Fruit fly (Drosophila melanogaster) whole organism, embryonic: ENCODE results near the gene CG31805.

Experiments used
- ATbp ChIP-seq: fragments of 200-800 bp; sonication (Bioruptor generic); optimal IDR thresholded peaks from 2 replicates; lab custom pipeline; 2017; ENCODE audit warnings: missing biosample characterization, mild to moderate bottlenecking, missing genetic modification characterization, missing genetic modification reagents
- Abd-B ChIP-seq: fragments of 200-800 bp; sonication (Bioruptor generic); optimal IDR thresholded peaks from 2 replicates; lab custom pipeline; 2018; ENCODE audit warnings: missing biosample characterization, mild to moderate bottlenecking, missing genetic modification characterization, moderate library complexity
- CG10209 ChIP-seq: fragments of 200-800 bp; sonication (Bioruptor generic); optimal IDR thresholded peaks from 3 replicates; lab custom pipeline; 2017; ENCODE audit warnings: missing biosample characterization, mild to moderate bottlenecking, missing genetic modification characterization, missing genetic modification reagents
- CG10267 ChIP-seq: fragments of 200-800 bp; sonication (Bioruptor generic); optimal IDR thresholded peaks from 2 replicates; lab custom pipeline; 2018; ENCODE audit warnings: missing biosample characterization, mild to moderate bottlenecking, missing genetic modification characterization, moderate library complexity
- CG10543 ChIP-seq: fragments of 200-800 bp; sonication (Bioruptor generic); optimal IDR thresholded peaks from 3 replicates; lab custom pipeline; 2017; ENCODE audit warnings: missing biosample characterization, mild to moderate bottlenecking, missing genetic modification characterization, moderate library complexity
- CG12219 ChIP-seq: fragments of 200-800 bp; sonication (Bioruptor generic); optimal IDR thresholded peaks from 3 replicates; lab custom pipeline; 2018; ENCODE audit warnings: missing biosample characterization, mild to moderate bottlenecking, missing genetic modification characterization
- CG13775 ChIP-seq: fragments of 200-800 bp; sonication (Bioruptor generic); optimal IDR thresholded peaks from 3 replicates; lab custom pipeline; 2017; ENCODE audit warnings: missing biosample characterization, mild to moderate bottlenecking, missing genetic modification characterization
- CG18262 ChIP-seq: fragments of 200-800 bp; optimal IDR thresholded peaks from 3 replicates; lab custom pipeline; 2019; ENCODE audit warnings: missing biosample characterization, mild to moderate bottlenecking, missing genetic modification characterization, moderate library complexity
- CG2678 ChIP-seq: fragments of 200-800 bp; sonication (Bioruptor generic); optimal IDR thresholded peaks from 3 replicates; lab custom pipeline; 2019; ENCODE audit warnings: missing biosample characterization, mild to moderate bottlenecking, missing genetic modification characterization, moderate library complexity
- CG32532 ChIP-seq: fragments of 200-800 bp; sonication (Bioruptor generic); IDR thresholded peaks from 2 replicates; pipeline ENCODE4 v1.3.6; 2022; ENCODE audit warnings: missing biosample characterization, missing genetic modification characterization
- CG6175 ChIP-seq: fragments of 200-800 bp; sonication (Bioruptor generic); IDR thresholded peaks from 3 replicates; pipeline ENCODE4 v1.3.6; 2022; ENCODE audit warnings: missing biosample characterization, missing genetic modification characterization
- CG6689 ChIP-seq: fragments of 200-800 bp; sonication (Bioruptor generic); IDR thresholded peaks from 2 replicates; pipeline ENCODE4 v1.3.6; 2022; ENCODE audit warnings: missing biosample characterization, missing genetic modification characterization
- CG8924 ChIP-seq: fragments of 200-800 bp; optimal IDR thresholded peaks from 3 replicates; lab custom pipeline; 2019; ENCODE audit warnings: missing biosample characterization, mild to moderate bottlenecking, missing genetic modification characterization, moderate library complexity
- Dbx ChIP-seq: fragments of 200-800 bp; sonication (Bioruptor generic); IDR thresholded peaks from 3 replicates; pipeline ENCODE4 v1.3.6; 2022; ENCODE audit warnings: missing biosample characterization, missing genetic modification characterization
- Deaf1 ChIP-seq: fragments of 200-800 bp; optimal IDR thresholded peaks from 3 replicates; lab custom pipeline; 2019; ENCODE audit warnings: missing biosample characterization, mild to moderate bottlenecking, missing genetic modification characterization, moderate library complexity
- Eip74EF ChIP-seq, 2 experiments: fragments of 200-800 bp in 1 of 2; fragments of >200 bp in 1 of 2; sonication (Bioruptor generic) in 1 of 2; optimal IDR thresholded peaks; 2 replicates each; lab custom pipeline; 2017 to 2019; ENCODE audit warnings: missing biosample characterization in 2 of 2, missing genetic modification characterization in 2 of 2, mild to moderate bottlenecking in 1 of 2, moderate library complexity in 1 of 2
- HHEX ChIP-seq: fragments of 200-800 bp; sonication (Bioruptor generic); optimal IDR thresholded peaks from 3 replicates; lab custom pipeline; 2017; ENCODE audit warnings: missing biosample characterization, mild to moderate bottlenecking, missing genetic modification characterization, missing genetic modification reagents
- Hr78 ChIP-seq, 2 experiments: fragments of 200-800 bp in 1 of 2; fragments of >200 bp in 1 of 2; sonication (Bioruptor generic) in 1 of 2; optimal IDR thresholded peaks; 2 replicates each; lab custom pipeline; 2017 to 2019; ENCODE audit warnings: missing biosample characterization in 2 of 2, missing genetic modification characterization in 2 of 2, mild to moderate bottlenecking in 1 of 2, moderate library complexity in 1 of 2
- Lim3 ChIP-seq: fragments of 200-800 bp; sonication (Bioruptor generic); IDR thresholded peaks from 2 replicates; pipeline ENCODE4 v1.3.6; 2022; ENCODE audit warnings: missing biosample characterization, missing genetic modification characterization
- MTF-1 ChIP-seq: fragments of 200-800 bp; sonication (Bioruptor generic); optimal IDR thresholded peaks from 2 replicates; lab custom pipeline; 2018; ENCODE audit warnings: missing biosample characterization, mild to moderate bottlenecking, missing genetic modification characterization, borderline replicate concordance
- Oaz ChIP-seq: fragments of 200-800 bp; sonication (Bioruptor generic); IDR thresholded peaks from 2 replicates; pipeline ENCODE4 v1.3.6; 2022; ENCODE audit warnings: missing biosample characterization, missing genetic modification characterization
- Usf ChIP-seq: fragments of 200-800 bp; sonication (Bioruptor generic); optimal IDR thresholded peaks from 2 replicates; lab custom pipeline; 2017; ENCODE audit warnings: missing genotype, missing biosample characterization, missing genetic modification characterization
- Xrp1 ChIP-seq: fragments of 200-800 bp; sonication (Bioruptor generic); IDR thresholded peaks from 2 replicates; pipeline ENCODE4 v1.3.6; 2022; ENCODE audit warnings: missing biosample characterization, missing genetic modification characterization
- ab ChIP-seq: fragments of 200-800 bp; sonication (Bioruptor generic); optimal IDR thresholded peaks from 2 replicates; lab custom pipeline; 2016; ENCODE audit warnings: missing biosample characterization, missing genetic modification characterization
- bcd ChIP-seq: fragments of 200-800 bp; sonication (Bioruptor generic); optimal IDR thresholded peaks from 2 replicates; lab custom pipeline; 2017; ENCODE audit warnings: missing biosample characterization, mild to moderate bottlenecking, missing genetic modification characterization
- chinmo ChIP-seq: fragments of 200-800 bp; sonication (Bioruptor generic); IDR thresholded peaks from 4 replicates; pipeline ENCODE4 v1.3.6; 2022; ENCODE audit warnings: missing biosample characterization, missing genetic modification characterization; ENCODE audit not compliant: partially characterized antibody
- ci ChIP-seq: fragments of 200-800 bp; sonication (Bioruptor generic); IDR thresholded peaks from 3 replicates; pipeline ENCODE4 v1.3.6; 2022; ENCODE audit warnings: missing biosample characterization, missing genetic modification characterization
- dmrt11E ChIP-seq: fragments of 200-800 bp; sonication (Bioruptor generic); optimal IDR thresholded peaks from 3 replicates; lab custom pipeline; 2018; ENCODE audit warnings: missing biosample characterization, mild to moderate bottlenecking, missing genetic modification characterization, moderate library complexity
- eve ChIP-seq, 2 experiments: fragments of >200 bp; optimal IDR thresholded peaks; 2 replicates each; lab custom pipeline; 2017; ENCODE audit warnings: missing biosample characterization in 2 of 2, missing genetic modification characterization in 2 of 2
- exex ChIP-seq: fragments of 200-800 bp; sonication (Bioruptor generic); optimal IDR thresholded peaks from 4 replicates; lab custom pipeline; 2018; ENCODE audit warnings: missing biosample characterization, mild to moderate bottlenecking, missing genetic modification characterization, moderate library complexity
- ftz-f1 ChIP-seq: fragments of 200-800 bp; sonication (Bioruptor generic); optimal IDR thresholded peaks from 2 replicates; lab custom pipeline; 2016; ENCODE audit warnings: missing biosample characterization, missing genetic modification characterization
- grn ChIP-seq: fragments of 200-800 bp; sonication (Bioruptor generic); optimal IDR thresholded peaks from 3 replicates; lab custom pipeline; 2017; ENCODE audit warnings: missing biosample characterization, missing genetic modification characterization
- kay ChIP-seq: fragments of 200-800 bp; sonication (Bioruptor generic); optimal IDR thresholded peaks from 2 replicates; lab custom pipeline; 2016; ENCODE audit warnings: missing biosample characterization, missing genetic modification characterization
- mirr ChIP-seq: fragments of 200-800 bp; sonication (Bioruptor generic); optimal IDR thresholded peaks from 3 replicates; lab custom pipeline; 2018; ENCODE audit warnings: missing biosample characterization, mild to moderate bottlenecking, missing genetic modification characterization
- pros ChIP-seq: fragments of 200-800 bp; sonication (Bioruptor generic); optimal IDR thresholded peaks from 3 replicates; lab custom pipeline; 2019; ENCODE audit warnings: missing biosample characterization, mild to moderate bottlenecking, missing genetic modification characterization, moderate library complexity
- psq ChIP-seq: fragments of 200-800 bp; sonication (Bioruptor generic); optimal IDR thresholded peaks from 2 replicates; lab custom pipeline; 2017; ENCODE audit warnings: missing biosample characterization, missing genetic modification characterization
- scrt ChIP-seq: fragments of 200-800 bp; sonication (Bioruptor generic); optimal IDR thresholded peaks from 2 replicates; lab custom pipeline; 2018; ENCODE audit warnings: missing biosample characterization, mild to moderate bottlenecking, missing genetic modification characterization, moderate library complexity
- sd ChIP-seq: fragments of 200-800 bp; sonication (Bioruptor generic); optimal IDR thresholded peaks from 3 replicates; lab custom pipeline; 2018; ENCODE audit warnings: missing biosample characterization, mild to moderate bottlenecking, missing genetic modification characterization, moderate library complexity
- sens ChIP-seq: fragments of 200-800 bp; sonication (Bioruptor generic); peaks from one replicate; lab custom pipeline; 2016; ENCODE audit warnings: missing biosample characterization, missing genetic modification characterization
- seq ChIP-seq: fragments of 200-800 bp; sonication (Bioruptor generic); IDR thresholded peaks from 2 replicates; pipeline ENCODE4 v1.3.6; 2022; ENCODE audit warnings: missing biosample characterization, missing genetic modification characterization
- sisA ChIP-seq: fragments of 200-800 bp; sonication (Bioruptor generic); IDR thresholded peaks from 2 replicates; pipeline ENCODE4 v1.3.6; 2022; ENCODE audit warnings: missing biosample characterization, missing genetic modification characterization
- slp2 ChIP-seq: fragments of 200-800 bp; sonication (Bioruptor generic); optimal IDR thresholded peaks from 2 replicates; lab custom pipeline; 2016; ENCODE audit warnings: missing biosample characterization, missing genetic modification characterization
- toy ChIP-seq: fragments of 200-800 bp; sonication (Bioruptor generic); IDR thresholded peaks from 2 replicates; pipeline ENCODE4 v1.3.6; 2022; ENCODE audit warnings: missing biosample characterization, missing genetic modification characterization
- tup ChIP-seq: fragments of 200-800 bp; sonication (Bioruptor generic); optimal IDR thresholded peaks from 2 replicates; lab custom pipeline; 2016; ENCODE audit warnings: missing biosample characterization, mild to moderate bottlenecking, missing genetic modification characterization, moderate library complexity

CG31805 gene

dm6 chr2L:16885347-16885746 is 14.9 kb downstream of the CG31805 start (continued):
- TF ChIP-seq MTF-1 (GFP tag; lab: Kevin White, UChicago), result no peak

- TF ChIP-seq Oaz (GFP tag; lab: Robert Waterston, UW) (no peak), exex (tag; lab: Kevin White, UChicago) (peak; percentile 86), CG8924 (tag; lab: Kevin White, UChicago) (no peak), Eip74EF (GFP tag; optimal IDR thresholded peaks at IDR 0.05; lab: Kevin White, UChicago) (no peak), Deaf1 (tag; lab: Kevin White, UChicago) (no peak), sd (tag; lab: Kevin White, UChicago) (peak; percentile 49), tup (GFP tag; lab: Kevin White, UChicago) (no peak), pros (GFP tag; lab: Kevin White, UChicago) (no peak), dmrt11E (no peak), CG13775 (GFP tag; lab: Kevin White, UChicago) (no peak), kay (GFP tag; lab: Kevin White, UChicago) (no peak), sisA (no peak), eve (GFP tag; optimal IDR thresholded peaks at IDR 0.05; lab: Kevin White, UChicago) (no peak), CG18262 (tag; lab: Kevin White, UChicago) (no peak), toy (GFP tag; lab: Robert Waterston, UW) (no peak), Usf (GFP tag; lab: Kevin White, UChicago) (no peak), ab (GFP tag; lab: Kevin White, UChicago) (no peak)
Measured at dm6 chr2L:16884702-16885101, 15.6 kb downstream of the CG31805 start.

dm6 chr2L:16882871-16883849 is 17.1 kb downstream of the CG31805 start:
- TF ChIP-seq Dbx (0 out of 3 replicates have a peak, but pooled peaks have one; percentile 45), ATbp (GFP tag; lab: Kevin White, UChicago) (peak; percentile 21), Xrp1 (GFP tag; lab: Robert Waterston, UW) (no peak), Lim3 (GFP tag; lab: Robert Waterston, UW) (peak; percentile 10; the same call in 1 of the 2 replicates), bcd (GFP tag; lab: Kevin White, UChicago) (no peak), HHEX (GFP tag; lab: Kevin White, UChicago) (peak; percentile 28), scrt (GFP tag; lab: Kevin White, UChicago) (peak; percentile 61), Abd-B (GFP tag; lab: Kevin White, UChicago) (peak; percentile 42), slp2 (GFP tag; lab: Kevin White, UChicago) (no peak), CG10209 (peak; percentile 9), CG6175 (0 out of 3 replicates have a peak, but pooled peaks have one; percentile 52), mirr (peak; percentile 98), tup (GFP tag; lab: Kevin White, UChicago) (no peak), grn (peak; percentile 58), psq (GFP tag; lab: Kevin White, UChicago) (no peak), Hr78 (GFP tag; optimal IDR thresholded peaks at IDR 0.05; lab: Kevin White, UChicago) (peak in 1 of 2 experiments; percentile 97), sd (tag; lab: Kevin White, UChicago) (peak; percentile 36), exex (tag; lab: Kevin White, UChicago) (peak; percentile 98), CG10543 (GFP tag; lab: Kevin White, UChicago) (peak; percentile 23), CG12219 (GFP tag; lab: Kevin White, UChicago) (no peak), chinmo (GFP tag; lab: Robert Waterston, UW) (peak; percentile 56; the same call in 2 of the 4 replicates), CG10267 (tag; lab: Kevin White, UChicago) (no peak), CG2678 (tag; lab: Kevin White, UChicago) (no peak), ci (GFP tag; lab: Robert Waterston, UW) (peak; percentile 47; the same call in 2 of the 3 replicates), seq (no peak), ftz-f1 (GFP tag; lab: Kevin White, UChicago) (peak; percentile 30), CG6689 (0 out of 2 replicates have a peak, but pooled peaks have one; percentile 8), sens (peak; percentile 13), CG32532 (GFP tag; lab: Robert Waterston, UW) (peak; percentile 19; the same call in 1 of the 2 replicates)
